Fruit fly (Drosophila melanogaster) ovary, adult (tissue): ENCODE measurements around the gene CG31704.

Experiments used
- CG17801 ChIP-seq: fragments of 200-800 bp; optimal IDR thresholded peaks from 2 replicates; lab custom pipeline; 2019; ENCODE audit warnings: missing biosample characterization, mild to moderate bottlenecking, missing genetic modification characterization, moderate library complexity; ENCODE audit not compliant: partially characterized antibody

Gene CG31704

dm6 chr2L:11813665-11814087 lies 26.8 kb upstream of the CG31704 start, which contains the start of gene CycY:
Gene CycY (minus strand): TSS chr2L:11813780.
- TF ChIP-seq CG17801 (GFP tag; lab: Kevin White, UChicago), result no peak

dm6 chr2L:11816376-11816775 lies 24.1 kb upstream of the CG31704 start:
- no peak for TF ChIP-seq CG17801 (GFP tag; lab: Kevin White, UChicago)

- TF ChIP-seq CG17801 (GFP tag; lab: Kevin White, UChicago), result no peak
Measured at dm6 chr2L:11823470-11824162, 16.9 kb upstream of the CG31704 start.

- no peak for TF ChIP-seq CG17801 (GFP tag; lab: Kevin White, UChicago)
Measured at dm6 chr2L:11829277-11829676, 11.2 kb upstream of the CG31704 start, which contains the start of gene esc. Gene esc (minus strand): TSS chr2L:11829405.

dm6 chr2L:11833786-11834185 lies 6.7 kb upstream of the CG31704 start, which contains the start of gene CG45011:
Gene CG45011 (plus strand): TSS chr2L:11834086.
- TF ChIP-seq CG17801 (GFP tag; lab: Kevin White, UChicago), result no peak

dm6 chr2L:11834308-11834707 lies 6.2 kb upstream of the CG31704 start, which contains the start of gene CG45012:
Gene CG45012 (plus strand): TSS chr2L:11834608.
- no peak for TF ChIP-seq CG17801 (GFP tag; lab: Kevin White, UChicago)

- no peak for TF ChIP-seq CG17801 (GFP tag; lab: Kevin White, UChicago)
Measured at dm6 chr2L:11836943-11837342, 3.5 kb upstream of the CG31704 start, which contains the start of gene Sfp33A4. Gene Sfp33A4 (plus strand): TSS chr2L:11837243.

- TF ChIP-seq CG17801 (GFP tag; lab: Kevin White, UChicago), result no peak
Measured at dm6 chr2L:11837413-11837812, 3.1 kb upstream of the CG31704 start, which contains the start of gene Sfp33A2. Gene Sfp33A2 (plus strand): TSS chr2L:11837713.

- no peak for TF ChIP-seq CG17801 (GFP tag; lab: Kevin White, UChicago)
Measured at dm6 chr2L:11839612-11840011, 879 bp upstream of the CG31704 start, which contains the start of gene Sfp33A3. Gene Sfp33A3 (plus strand): TSS chr2L:11839912.

- no peak for TF ChIP-seq CG17801 (GFP tag; lab: Kevin White, UChicago)
Measured at dm6 chr2L:11841538-11841937, 1.0 kb downstream of the CG31704 start.

- TF ChIP-seq CG17801 (GFP tag; lab: Kevin White, UChicago), result no peak
Measured at dm6 chr2L:11842291-11843187, 2.0 kb downstream of the CG31704 start, which contains the start of the genes CG44008, CG14933, CG46426 and CG42486. Gene CG44008 (minus strand): TSS chr2L:11842445. Gene CG14933 (plus strand): TSS chr2L:11842828. Gene CG46426 (plus strand): TSS chr2L:11842828. Gene CG42486 (plus strand): TSS chr2L:11843137.

- TF ChIP-seq CG17801 (GFP tag; lab: Kevin White, UChicago), result no peak
Measured at dm6 chr2L:11844278-11844677, 3.8 kb downstream of the CG31704 start.

dm6 chr2L:11845159-11845788 lies 4.8 kb downstream of the CG31704 start:
- TF ChIP-seq CG17801 (GFP tag; lab: Kevin White, UChicago), result no peak

- TF ChIP-seq CG17801 (GFP tag; lab: Kevin White, UChicago), result no peak
Measured at dm6 chr2L:11846926-11847325, 6.4 kb downstream of the CG31704 start, which contains the start of gene Mal-B1. Gene Mal-B1 (plus strand): TSS chr2L:11847226.
